Worm (Caenorhabditis elegans) whole organism, mixed stage, embryonic: ENCODE measurements around the gene F22E5.13.

Source experiments
- blmp-1 ChIP-seq: fragments of 150-350 bp; optimal IDR thresholded peaks from 2 replicates; lab custom pipeline; 2014; ENCODE audit warnings: missing biosample characterization, missing genetic modification characterization
- ceh-43 ChIP-seq: fragments of 200-800 bp; sonication (Bioruptor generic); optimal IDR thresholded peaks from 2 replicates; lab custom pipeline; 2018; ENCODE audit warnings: mild to moderate bottlenecking, missing genetic modification characterization, moderate library complexity, missing compliant biosample characterization
- lin-13 ChIP-seq: fragments of 150-350 bp; optimal IDR thresholded peaks from 2 replicates; lab custom pipeline; 2014; ENCODE audit warnings: missing biosample characterization, missing genetic modification characterization
- unc-62 ChIP-seq: fragments of 150-350 bp; optimal IDR thresholded peaks from 2 replicates; lab custom pipeline; 2014; ENCODE audit warnings: missing biosample characterization, missing genetic modification reagents, missing genetic modification characterization

DNA sequence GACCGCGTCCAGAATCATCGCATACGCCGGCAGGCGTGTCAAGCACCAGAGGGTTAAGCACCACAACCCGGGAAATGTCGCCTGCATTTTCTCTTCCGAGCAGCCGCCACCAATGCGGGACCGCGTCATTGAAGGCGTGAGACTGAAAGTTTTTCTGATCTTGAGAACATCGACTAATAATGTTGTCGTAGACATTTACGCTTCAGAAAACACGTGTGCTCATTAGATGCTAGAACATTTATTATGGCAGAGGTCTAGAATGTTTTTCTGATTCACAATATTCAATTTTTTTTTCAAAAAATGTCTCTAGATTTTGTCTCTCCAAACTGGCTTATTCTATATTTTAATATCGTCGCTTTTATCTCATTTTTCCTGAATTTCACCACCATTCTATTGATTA is 7.2 kb upstream of the F22E5.13 start, which contains the start of gene sri-47:
- TF ChIP-seq blmp-1 (tag; lab: Kevin White, UChicago) (no peak), unc-62 (GFP tag; lab: Kevin White, UChicago) (no peak), lin-13 (tag; lab: Kevin White, UChicago) (no peak), ceh-43 (GFP tag; lab: Kevin White, UChicago) (no peak)
